Worm (Caenorhabditis elegans): ENCODE results near the gene srh-74.

DNA sequence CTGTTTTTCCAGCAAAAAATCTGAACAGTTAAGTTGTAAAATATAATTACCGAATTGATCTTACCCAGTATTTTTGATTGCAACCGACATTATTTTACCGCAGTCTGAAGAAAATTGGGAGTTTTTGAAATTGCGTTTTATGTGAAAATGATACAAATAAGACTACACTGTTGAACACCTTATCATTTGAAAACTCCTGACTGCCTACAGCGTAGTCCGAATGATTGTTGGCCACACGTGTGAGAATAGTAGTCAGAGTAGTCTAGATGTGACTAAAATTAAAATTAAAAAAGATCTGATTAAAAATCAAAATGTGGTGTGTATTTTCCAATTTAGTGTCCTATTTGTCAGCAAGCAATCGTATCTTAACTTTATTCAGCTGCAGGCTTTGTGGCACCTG is 1.8 kb downstream of the srh-74 start, which contains the start of gene dhs-18:
- no peak for TF ChIP-seq unc-62 (GFP tag; optimal IDR thresholded peaks at IDR 0.05)
- no peak for TF ChIP-seq hmg-11 (tag; optimal IDR thresholded peaks at IDR 0.05)
- TF ChIP-seq lin-39 (tag; optimal IDR thresholded peaks at IDR 0.05): no peak
- no peak for TF ChIP-seq nhr-77 (tag; optimal IDR thresholded peaks at IDR 0.05)
- TF ChIP-seq ceh-82 (tag; optimal IDR thresholded peaks at IDR 0.05): no peak
- TF ChIP-seq nhr-28 (tag; optimal IDR thresholded peaks at IDR 0.05): no peak
- TF ChIP-seq sea-2 (GFP tag; optimal IDR thresholded peaks at IDR 0.05): no peak
- no peak for TF ChIP-seq ztf-11 (tag; optimal IDR thresholded peaks at IDR 0.05)
- TF ChIP-seq egl-27 (tag; optimal IDR thresholded peaks at IDR 0.05): no peak
